Worm (Caenorhabditis elegans) whole organism, mixed stage, embryonic: ENCODE measurements around the gene R02F2.9.
A peak's percentile ranks its signal among the peaks of the same experiment; 100 is the strongest.

Experiments
- M03D4.4 ChIP-seq: sonication (generic microtip); optimal IDR thresholded peaks from 2 replicates; lab custom pipeline; 2017; ENCODE audit warnings: mild to moderate bottlenecking, missing genetic modification characterization, missing compliant biosample characterization
- blmp-1 ChIP-seq: fragments of 150-350 bp; optimal IDR thresholded peaks from 2 replicates; lab custom pipeline; 2014; ENCODE audit warnings: missing biosample characterization, missing genetic modification characterization
- ceh-39 ChIP-seq: fragments of 150-350 bp; optimal IDR thresholded peaks from 2 replicates; lab custom pipeline; 2014; ENCODE audit warnings: missing biosample characterization, missing genetic modification characterization
- ceh-43 ChIP-seq: fragments of 200-800 bp; sonication (Bioruptor generic); optimal IDR thresholded peaks from 2 replicates; lab custom pipeline; 2018; ENCODE audit warnings: mild to moderate bottlenecking, missing genetic modification characterization, moderate library complexity, missing compliant biosample characterization
- ces-1 ChIP-seq: fragments of 150-350 bp; optimal IDR thresholded peaks from 2 replicates; lab custom pipeline; 2014; ENCODE audit warnings: missing biosample characterization, missing genetic modification reagents, missing genetic modification characterization
- cnd-1 ChIP-seq: fragments of 200-800 bp; sonication (Bioruptor generic); optimal IDR thresholded peaks from 2 replicates; lab custom pipeline; 2018; ENCODE audit warnings: mild to moderate bottlenecking, missing genetic modification characterization, missing compliant biosample characterization
- drap-1 ChIP-seq: fragments of 200-800 bp; sonication (Bioruptor generic); optimal IDR thresholded peaks from 3 replicates; lab custom pipeline; 2018; ENCODE audit warnings: mild to moderate bottlenecking, missing genetic modification characterization, missing compliant biosample characterization
- elt-3 ChIP-seq: fragments of 150-350 bp; optimal IDR thresholded peaks from 2 replicates; lab custom pipeline; 2014; ENCODE audit warnings: missing biosample characterization, missing genetic modification characterization
- flh-1 ChIP-seq: fragments of 200-800 bp; sonication (Bioruptor generic); optimal IDR thresholded peaks from 2 replicates; lab custom pipeline; 2018; ENCODE audit warnings: mild to moderate bottlenecking, missing genetic modification characterization, moderate library complexity, missing compliant biosample characterization
- ham-2 ChIP-seq: fragments of 200-800 bp; sonication (Bioruptor generic); optimal IDR thresholded peaks from 2 replicates; lab custom pipeline; 2018; ENCODE audit warnings: mild to moderate bottlenecking, missing genetic modification characterization, missing compliant biosample characterization
- hlh-1 ChIP-seq: fragments of 150-350 bp; optimal IDR thresholded peaks from 2 replicates; lab custom pipeline; 2014; ENCODE audit warnings: missing biosample characterization, missing genetic modification reagents, missing genetic modification characterization
- lin-13 ChIP-seq: fragments of 150-350 bp; optimal IDR thresholded peaks from 2 replicates; lab custom pipeline; 2014; ENCODE audit warnings: missing biosample characterization, missing genetic modification characterization
- lin-32 ChIP-seq: fragments of 200-800 bp; sonication (Bioruptor generic); optimal IDR thresholded peaks from 2 replicates; lab custom pipeline; 2018; ENCODE audit warnings: mild to moderate bottlenecking, missing genetic modification characterization, missing compliant biosample characterization
- lsy-2 ChIP-seq: fragments of 150-350 bp; optimal IDR thresholded peaks from 2 replicates; lab custom pipeline; 2014; ENCODE audit warnings: missing biosample characterization, missing genetic modification characterization
- mep-1 ChIP-seq: fragments of 150-350 bp; optimal IDR thresholded peaks from 2 replicates; lab custom pipeline; 2017; ENCODE audit warnings: missing biosample characterization, missing genetic modification reagents, missing genetic modification characterization, inconsistent platforms
- nhr-12 ChIP-seq: fragments of 150-350 bp; optimal IDR thresholded peaks from 2 replicates; lab custom pipeline; 2014; ENCODE audit warnings: missing biosample characterization, missing genetic modification characterization
- nhr-2 ChIP-seq: fragments of 150-350 bp; optimal IDR thresholded peaks from 2 replicates; lab custom pipeline; 2014; ENCODE audit warnings: missing biosample characterization, missing genetic modification characterization
- nhr-28 ChIP-seq: fragments of 150-350 bp; optimal IDR thresholded peaks from 2 replicates; lab custom pipeline; 2014; ENCODE audit warnings: missing biosample characterization, missing genetic modification characterization
- nhr-76 ChIP-seq: sonication (generic microtip); optimal IDR thresholded peaks from 2 replicates; lab custom pipeline; 2017; ENCODE audit warnings: missing biosample characterization, missing genetic modification characterization
- sem-2 ChIP-seq: fragments of 200-800 bp; sonication (Bioruptor generic); optimal IDR thresholded peaks from 2 replicates; lab custom pipeline; 2018; ENCODE audit warnings: mild to moderate bottlenecking, missing genetic modification characterization, missing compliant biosample characterization
- snpc-4 ChIP-seq: fragments of 150-350 bp; optimal IDR thresholded peaks from 2 replicates; lab custom pipeline; 2014; ENCODE audit warnings: missing biosample characterization, missing genetic modification characterization
- sptf-1 ChIP-seq: sonication (generic microtip); optimal IDR thresholded peaks from 2 replicates; lab custom pipeline; 2017; ENCODE audit warnings: mild to moderate bottlenecking, missing genetic modification characterization, moderate library complexity, missing compliant biosample characterization
- tbx-8 ChIP-seq: fragments of 200-800 bp; sonication (Bioruptor generic); optimal IDR thresholded peaks from 2 replicates; lab custom pipeline; 2018; ENCODE audit warnings: mild to moderate bottlenecking, missing genetic modification characterization, moderate library complexity, missing compliant biosample characterization
- unc-120 ChIP-seq: sonication (generic microtip); optimal IDR thresholded peaks from 2 replicates; lab custom pipeline; 2017; ENCODE audit warnings: missing genetic modification characterization, missing compliant biosample characterization; ENCODE audit not compliant: poor library complexity, severe bottlenecking
- unc-39 ChIP-seq: fragments of 150-350 bp; optimal IDR thresholded peaks from 2 replicates; lab custom pipeline; 2014; ENCODE audit warnings: missing biosample characterization, missing genetic modification characterization
- zip-8 ChIP-seq: fragments of 150-350 bp; optimal IDR thresholded peaks from 2 replicates; lab custom pipeline; 2014; ENCODE audit warnings: missing biosample characterization, missing genetic modification characterization
- ztf-11 ChIP-seq: fragments of 150-350 bp; optimal IDR thresholded peaks from 2 replicates; lab custom pipeline; 2014; ENCODE audit warnings: missing biosample characterization, missing genetic modification characterization

R02F2.9 gene

ce11 chrIII:5472693-5473092 lies 26.3 kb upstream of the R02F2.9 start:
- TF ChIP-seq unc-39 (tag; lab: Kevin White, UChicago) (no peak), ceh-39 (no peak), blmp-1 (tag; lab: Kevin White, UChicago) (no peak), elt-3 (no peak), nhr-12 (tag; lab: Kevin White, UChicago) (no peak), cnd-1 (no peak), sptf-1 (no peak), flh-1 (GFP tag; lab: Kevin White, UChicago) (no peak), hlh-1 (tag; lab: Kevin White, UChicago) (no peak), unc-120 (tag; lab: Kevin White, UChicago) (no peak), ztf-11 (tag; lab: Kevin White, UChicago) (no peak)
- TF ChIP-seq, all 35 proteins: peak for 0

DNA sequence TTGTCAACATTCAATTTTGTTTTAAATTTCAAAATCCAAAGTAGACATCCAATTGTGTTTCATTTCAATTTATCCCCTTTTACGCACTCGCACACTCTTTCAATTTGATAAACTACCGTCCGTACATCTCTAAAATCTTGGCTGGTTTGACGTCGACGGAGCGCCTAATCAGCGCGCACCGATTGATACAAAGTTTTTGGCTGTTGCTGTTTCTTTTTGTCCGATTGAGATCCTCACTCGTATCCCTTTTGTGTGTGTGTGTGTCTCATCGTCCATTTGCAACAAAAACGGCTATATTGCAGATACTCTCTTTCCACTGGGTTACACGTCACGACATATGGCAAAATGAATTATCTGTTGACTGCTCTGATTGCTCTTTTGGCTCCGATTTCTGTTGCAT lies 24.8 kb upstream of the R02F2.9 start, which contains the start of gene lon-1:
Gene lon-1 (plus strand): TSS at position 301 of the 400 bp plus-strand sequence.
- TF ChIP-seq ham-2 (GFP tag; lab: Kevin White, UChicago): no peak
- no peak for TF ChIP-seq unc-120 (tag; lab: Kevin White, UChicago)
- no peak for TF ChIP-seq ceh-43
- TF ChIP-seq hlh-1 (tag; lab: Kevin White, UChicago): no peak
- TF ChIP-seq blmp-1 (tag; lab: Kevin White, UChicago): no peak
- no peak for TF ChIP-seq flh-1 (GFP tag; lab: Kevin White, UChicago)
- TF ChIP-seq unc-39 (tag; lab: Kevin White, UChicago): no peak
- no peak for TF ChIP-seq mep-1 (tag; lab: Kevin White, UChicago)
- no peak for TF ChIP-seq ceh-39
- TF ChIP-seq, all 35 proteins: peak for 0

DNA sequence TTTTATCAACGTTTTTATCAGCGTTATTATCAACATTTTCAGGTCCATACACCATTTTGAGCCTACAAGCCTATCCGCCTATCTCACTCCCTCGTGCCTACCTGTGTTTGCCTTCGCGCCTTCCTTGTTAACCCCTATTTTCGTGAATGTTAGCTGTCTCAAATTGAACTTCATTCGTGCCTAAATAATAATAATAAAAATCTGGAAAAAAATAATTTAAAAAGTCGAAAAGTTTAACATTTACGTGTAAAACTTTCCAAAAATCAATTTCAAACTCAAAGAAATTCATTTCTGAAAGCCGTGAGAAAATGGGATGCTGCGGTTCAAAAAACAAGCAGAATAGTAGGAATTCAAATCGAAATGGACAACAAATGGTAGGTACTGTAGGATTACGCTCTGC lies 21.0 kb upstream of the R02F2.9 start, which contains the start of gene R02F2.10:
Gene R02F2.10 (plus strand): TSS at position 301 of the 400 bp plus-strand sequence.
- TF ChIP-seq nhr-2 (tag; lab: Kevin White, UChicago): no peak

DNA sequence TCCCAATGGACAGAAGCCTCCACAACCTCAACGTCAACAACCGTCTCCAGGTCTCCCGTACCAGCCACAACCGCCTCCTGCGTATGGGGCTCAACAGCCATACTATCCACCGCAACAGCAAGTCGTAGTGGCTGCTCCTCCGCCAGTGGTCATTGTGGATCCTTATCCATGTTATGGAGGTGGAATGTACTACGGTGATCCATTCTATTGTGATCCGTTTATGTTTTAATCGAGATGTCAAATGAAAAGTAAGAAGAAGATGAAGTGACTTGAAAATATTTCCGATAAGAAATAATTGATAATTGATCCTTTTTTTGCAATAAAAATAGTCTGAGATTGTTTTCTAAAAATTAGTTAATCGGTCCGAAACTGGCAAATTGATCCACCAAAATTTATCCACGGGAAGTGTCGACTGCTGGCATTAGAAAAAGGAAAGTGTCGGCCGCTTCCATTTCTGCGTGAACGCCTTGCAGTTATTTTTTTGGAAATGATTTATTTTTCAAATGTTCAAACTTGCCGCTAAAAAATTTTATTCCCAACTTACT lies 20.1 kb upstream of the R02F2.9 start, which contains the start of the genes R02F2.6 and R02F2.5:
Gene R02F2.6 (minus strand): TSS at position 101 of the 545 bp plus-strand sequence.
Gene R02F2.5 (plus strand): TSS at position 495 of the 545 bp plus-strand sequence.
- TF ChIP-seq tbx-8 (GFP tag; lab: Kevin White, UChicago) (no peak), ham-2 (GFP tag; lab: Kevin White, UChicago) (no peak), unc-120 (tag; lab: Kevin White, UChicago) (no peak), lsy-2 (tag; lab: Kevin White, UChicago) (no peak), drap-1 (no peak), lin-32 (GFP tag; lab: Kevin White, UChicago) (no peak), snpc-4 (tag; lab: Kevin White, UChicago) (no peak), nhr-12 (tag; lab: Kevin White, UChicago) (no peak), nhr-76 (no peak), nhr-28 (tag; lab: Kevin White, UChicago) (no peak), nhr-2 (tag; lab: Kevin White, UChicago) (no peak), ces-1 (no peak)

- TF ChIP-seq mep-1 (tag; lab: Kevin White, UChicago): no peak
- TF ChIP-seq unc-39 (tag; lab: Kevin White, UChicago): no peak
- TF ChIP-seq lin-13 (tag; lab: Kevin White, UChicago): no peak
- no peak for TF ChIP-seq nhr-76
- no peak for TF ChIP-seq elt-3
- no peak for TF ChIP-seq snpc-4 (tag; lab: Kevin White, UChicago)
- TF ChIP-seq M03D4.4 (tag; lab: Kevin White, UChicago): no peak
- no peak for TF ChIP-seq sem-2 (GFP tag; lab: Kevin White, UChicago)
- no peak for TF ChIP-seq flh-1 (GFP tag; lab: Kevin White, UChicago)
Measured at ce11 chrIII:5479493-5480167, 19.4 kb upstream of the R02F2.9 start.

- peak; percentile 92 for TF ChIP-seq zip-8 (tag; lab: Kevin White, UChicago)
Measured at ce11 chrIII:5480889-5481288, 18.1 kb upstream of the R02F2.9 start.
